Fruit fly (Drosophila melanogaster): ENCODE data around the gene mof.

The mof gene

dm6 chrX:5894529-5895487, 18.2 kb upstream of the mof start:
- TF ChIP-seq psq (optimal IDR thresholded peaks at IDR 0.05) (no peak), insv (optimal IDR thresholded peaks at IDR 0.05) (no peak), Sin3A (optimal IDR thresholded peaks at IDR 0.05) (no peak), h (optimal IDR thresholded peaks at IDR 0.05) (no peak), Myc (optimal IDR thresholded peaks at IDR 0.05) (no peak), ttk (optimal IDR thresholded peaks at IDR 0.05) (no peak)

DNA sequence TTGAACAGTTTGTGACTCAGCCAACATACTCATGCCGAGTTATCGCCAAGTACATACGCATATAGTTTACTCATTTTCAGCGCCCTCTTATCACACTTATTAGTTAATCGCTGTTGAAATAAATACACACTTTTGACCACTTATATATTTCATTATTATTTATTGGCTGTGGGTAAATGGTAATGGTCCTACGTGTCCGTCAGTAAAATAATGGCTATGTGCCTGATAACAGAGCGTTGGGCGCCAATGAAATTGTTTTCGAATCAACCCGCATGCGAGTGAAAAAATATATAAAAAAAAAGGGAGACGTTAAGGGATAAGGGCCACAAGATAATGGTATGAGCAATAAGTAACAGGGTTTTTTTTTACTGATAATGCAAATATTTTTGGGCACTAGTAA, 16.5 kb upstream of the mof start:
- TF ChIP-seq ttk (optimal IDR thresholded peaks at IDR 0.05) (no peak), Myc (optimal IDR thresholded peaks at IDR 0.05) (no peak), psq (optimal IDR thresholded peaks at IDR 0.05) (no peak), Sin3A (optimal IDR thresholded peaks at IDR 0.05) (no peak), h (optimal IDR thresholded peaks at IDR 0.05) (no peak), insv (optimal IDR thresholded peaks at IDR 0.05) (no peak)

DNA sequence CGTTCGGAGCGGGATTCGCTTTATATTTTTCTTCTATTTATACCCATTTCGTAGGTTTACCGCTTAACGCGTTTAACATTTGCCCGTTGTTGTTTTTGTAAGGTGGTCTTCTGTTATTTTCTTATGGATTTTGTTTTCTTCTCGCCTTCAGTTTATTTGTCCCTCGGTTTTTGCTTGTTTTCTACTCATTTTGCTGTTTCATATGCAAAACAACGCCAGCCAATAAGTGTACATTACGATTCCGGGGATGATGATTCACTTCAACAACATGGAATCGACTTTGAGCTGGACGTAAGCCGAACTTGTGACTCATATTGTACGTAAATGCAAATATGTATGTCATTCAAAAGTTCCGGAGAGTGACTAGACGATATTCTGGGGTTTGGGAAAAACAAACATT, 15.9 kb upstream of the mof start:
- no peak for TF ChIP-seq psq (optimal IDR thresholded peaks at IDR 0.05)
- TF ChIP-seq Myc (optimal IDR thresholded peaks at IDR 0.05), result no peak
- no peak for TF ChIP-seq ttk (optimal IDR thresholded peaks at IDR 0.05)
- no peak for TF ChIP-seq h (optimal IDR thresholded peaks at IDR 0.05)
- no peak for TF ChIP-seq Sin3A (optimal IDR thresholded peaks at IDR 0.05)
- TF ChIP-seq insv (optimal IDR thresholded peaks at IDR 0.05), result no peak

DNA sequence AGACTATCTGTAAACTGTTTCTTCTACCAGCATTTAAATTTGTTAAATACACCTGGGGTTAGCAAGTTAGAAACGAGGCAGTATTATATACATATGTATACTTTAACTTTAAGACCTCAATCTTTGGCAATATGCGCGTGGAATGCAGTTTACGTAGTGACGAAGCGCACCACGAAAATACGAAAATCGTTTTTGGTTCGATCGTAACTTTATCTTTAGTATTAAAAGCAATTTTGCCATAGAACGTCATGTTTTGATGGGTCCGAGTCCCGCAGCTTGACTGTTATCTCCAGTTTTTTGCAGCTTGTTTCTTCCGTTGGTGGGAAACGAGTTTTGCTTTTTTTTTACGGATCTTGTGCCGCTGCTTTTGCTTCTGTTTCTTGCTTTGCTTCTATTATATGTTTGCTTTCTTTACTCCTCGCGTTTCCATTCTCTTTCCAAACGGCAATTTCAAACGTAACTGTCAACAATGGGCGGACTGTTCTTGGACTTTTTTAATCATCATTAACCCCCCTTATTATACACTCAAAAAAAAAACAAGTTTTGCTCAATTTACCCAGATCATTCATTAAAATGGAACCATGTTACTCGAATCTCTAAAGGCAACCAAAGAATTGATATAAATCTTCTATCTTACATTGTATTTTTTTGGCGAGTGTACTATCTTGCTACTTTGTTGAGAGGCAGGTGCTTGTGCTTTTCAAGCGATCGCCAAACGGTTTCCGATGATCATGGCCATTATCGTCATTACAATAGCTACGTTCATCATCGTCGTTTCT, 15.2 kb upstream of the mof start:
- TF ChIP-seq Sin3A (optimal IDR thresholded peaks at IDR 0.05) (no peak), psq (optimal IDR thresholded peaks at IDR 0.05) (no peak)

DNA sequence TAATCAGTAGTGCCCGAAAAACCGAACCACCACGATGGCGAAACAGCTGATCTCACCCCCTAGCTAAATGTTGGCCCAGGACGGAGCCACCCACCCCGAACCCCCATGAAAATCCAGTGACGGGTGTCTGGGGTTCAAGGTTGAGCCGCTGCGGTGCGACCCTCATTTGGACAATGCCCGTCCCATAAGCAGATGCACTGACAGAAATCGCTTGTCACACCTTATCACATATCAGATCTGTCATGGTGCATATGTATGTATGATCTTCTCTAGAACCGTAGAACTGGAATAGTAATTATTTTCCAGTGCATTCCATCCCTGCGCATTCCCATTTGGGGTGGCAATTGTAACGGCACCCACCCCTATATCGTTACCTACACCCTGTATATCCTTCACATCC, 12.3 kb upstream of the mof start:
- TF ChIP-seq psq (optimal IDR thresholded peaks at IDR 0.05), result no peak
- TF ChIP-seq Myc (optimal IDR thresholded peaks at IDR 0.05), result no peak
- TF ChIP-seq Sin3A (optimal IDR thresholded peaks at IDR 0.05), result no peak
- no peak for TF ChIP-seq h (optimal IDR thresholded peaks at IDR 0.05)
- no peak for TF ChIP-seq insv (optimal IDR thresholded peaks at IDR 0.05)
- TF ChIP-seq ttk (optimal IDR thresholded peaks at IDR 0.05), result no peak

DNA sequence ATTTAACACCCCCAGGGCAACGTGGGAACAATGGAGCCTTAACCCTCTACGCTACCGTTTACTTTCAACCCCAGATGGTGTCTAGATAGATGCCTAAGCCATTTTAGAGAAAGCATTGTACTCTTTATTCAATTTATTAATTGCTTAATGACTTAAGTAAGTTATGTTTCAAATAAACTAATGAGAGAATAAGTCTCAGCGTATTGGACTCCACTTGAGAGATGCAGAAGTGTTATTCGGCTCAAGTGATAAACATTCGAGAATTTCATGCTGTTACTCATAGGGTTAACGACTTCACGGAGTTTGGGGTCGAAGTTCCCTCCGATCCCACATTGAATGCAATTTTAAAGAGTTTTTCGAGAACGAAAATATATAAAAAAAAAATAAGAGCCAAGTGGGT, 11.6 kb upstream of the mof start:
- TF ChIP-seq ttk (optimal IDR thresholded peaks at IDR 0.05) (no peak), h (optimal IDR thresholded peaks at IDR 0.05) (no peak), insv (optimal IDR thresholded peaks at IDR 0.05) (no peak), Myc (optimal IDR thresholded peaks at IDR 0.05) (no peak), Sin3A (optimal IDR thresholded peaks at IDR 0.05) (no peak), psq (optimal IDR thresholded peaks at IDR 0.05) (no peak)

dm6 chrX:5886764-5887555, 10.3 kb upstream of the mof start:
- TF ChIP-seq h (optimal IDR thresholded peaks at IDR 0.05) (no peak), Myc (optimal IDR thresholded peaks at IDR 0.05) (no peak), insv (optimal IDR thresholded peaks at IDR 0.05) (no peak), psq (optimal IDR thresholded peaks at IDR 0.05) (no peak), ttk (optimal IDR thresholded peaks at IDR 0.05) (no peak), Sin3A (optimal IDR thresholded peaks at IDR 0.05) (no peak)

- TF ChIP-seq insv (optimal IDR thresholded peaks at IDR 0.05) (no peak), Myc (optimal IDR thresholded peaks at IDR 0.05) (no peak), Sin3A (optimal IDR thresholded peaks at IDR 0.05) (no peak), h (optimal IDR thresholded peaks at IDR 0.05) (no peak), psq (optimal IDR thresholded peaks at IDR 0.05) (no peak), ttk (optimal IDR thresholded peaks at IDR 0.05) (no peak)
Measured at dm6 chrX:5885973-5886372, 9.3 kb upstream of the mof start.

- TF ChIP-seq psq (optimal IDR thresholded peaks at IDR 0.05) (no peak), Myc (optimal IDR thresholded peaks at IDR 0.05) (no peak), h (optimal IDR thresholded peaks at IDR 0.05) (no peak), ttk (optimal IDR thresholded peaks at IDR 0.05) (no peak), Sin3A (optimal IDR thresholded peaks at IDR 0.05) (no peak), insv (optimal IDR thresholded peaks at IDR 0.05) (no peak)
Measured at dm6 chrX:5885521-5885920, 8.9 kb upstream of the mof start.

DNA sequence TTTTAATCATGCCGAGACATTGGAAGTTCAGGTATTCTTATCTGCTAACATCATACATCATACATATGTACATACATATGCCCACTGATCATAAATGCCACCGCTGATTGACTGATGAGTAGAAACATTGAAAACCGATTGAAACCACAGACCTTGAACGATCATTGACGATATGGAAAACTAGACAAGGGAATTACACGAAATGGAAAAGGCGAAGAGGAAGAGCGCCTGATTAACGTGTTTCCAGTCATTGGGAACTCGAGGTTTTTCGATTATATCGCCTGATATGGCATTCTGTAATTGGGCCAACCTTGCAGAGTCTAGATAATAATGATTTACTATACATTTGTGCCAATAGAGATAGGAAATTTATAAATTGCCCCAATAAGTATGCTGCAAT, 8.2 kb upstream of the mof start:
- no peak for TF ChIP-seq Sin3A (optimal IDR thresholded peaks at IDR 0.05)
- no peak for TF ChIP-seq Myc (optimal IDR thresholded peaks at IDR 0.05)
- TF ChIP-seq h (optimal IDR thresholded peaks at IDR 0.05), result no peak
- no peak for TF ChIP-seq ttk (optimal IDR thresholded peaks at IDR 0.05)
- no peak for TF ChIP-seq insv (optimal IDR thresholded peaks at IDR 0.05)
- TF ChIP-seq psq (optimal IDR thresholded peaks at IDR 0.05), result no peak

DNA sequence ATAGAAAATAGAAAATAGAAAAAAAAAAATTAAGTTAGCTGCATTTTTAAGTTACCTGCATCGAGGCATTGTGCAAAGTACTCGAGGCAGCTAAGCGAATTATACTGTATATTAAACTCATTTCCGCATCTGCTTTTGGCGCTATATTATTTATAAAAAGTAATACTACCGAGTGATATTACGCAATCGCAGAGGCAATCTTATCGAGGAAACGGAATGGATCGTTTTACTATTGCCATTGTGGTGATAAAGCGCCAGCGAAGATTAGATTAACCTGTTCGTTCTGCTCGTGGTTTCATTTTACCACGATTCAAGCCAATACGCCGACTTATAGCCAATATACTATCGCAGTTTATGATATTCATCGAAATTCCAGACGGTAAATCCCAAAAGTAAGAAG, 7.6 kb upstream of the mof start:
- TF ChIP-seq ttk (optimal IDR thresholded peaks at IDR 0.05) (no peak), psq (optimal IDR thresholded peaks at IDR 0.05) (no peak), insv (optimal IDR thresholded peaks at IDR 0.05) (no peak), Myc (optimal IDR thresholded peaks at IDR 0.05) (no peak), h (optimal IDR thresholded peaks at IDR 0.05) (no peak), Sin3A (optimal IDR thresholded peaks at IDR 0.05) (no peak)

All from Kc167 (cell line).